Worm (Caenorhabditis elegans) whole organism, midembryonic: ENCODE data around the gene osta-2.

Experiments used
- T22C8.4 ChIP-seq: fragments of 200-800 bp; sonication (Bioruptor generic); IDR thresholded peaks from 2 replicates; pipeline ENCODE4 v1.3.6; 2022; ENCODE audit warnings: missing genetic modification characterization, missing compliant biosample characterization
- flt-1 ChIP-seq: fragments of 200-800 bp; sonication (Bioruptor generic); IDR thresholded peaks from 2 replicates; pipeline ENCODE4 v1.3.6; 2022; ENCODE audit warnings: missing genetic modification characterization, missing compliant biosample characterization
- klf-2 ChIP-seq: fragments of 200-800 bp; sonication (Bioruptor generic); conservative IDR thresholded peaks from 2 replicates; pipeline ENCODE4 v1.3.6; 2022; ENCODE audit warnings: missing genetic modification reagents, missing genetic modification characterization, missing compliant biosample characterization
- med-1 ChIP-seq: sonication (generic microtip); optimal IDR thresholded peaks from 2 replicates; lab custom pipeline; 2017; ENCODE audit warnings: missing genetic modification characterization, mild to moderate bottlenecking, missing compliant biosample characterization, antibody characterized with exemption, missing genetic modification reagents; ENCODE audit not compliant: insufficient read depth
- ref-1 ChIP-seq: fragments of 200-800 bp; sonication (Bioruptor generic); conservative IDR thresholded peaks from 2 replicates; pipeline ENCODE4 v1.3.6; 2022; ENCODE audit warnings: missing genetic modification reagents, missing genetic modification characterization, missing compliant biosample characterization
- tab-1 ChIP-seq: fragments of 200-800 bp; sonication (Bioruptor generic); IDR thresholded peaks from 2 replicates; pipeline ENCODE4 v1.3.6; 2022; ENCODE audit warnings: missing genetic modification characterization, missing compliant biosample characterization

DNA sequence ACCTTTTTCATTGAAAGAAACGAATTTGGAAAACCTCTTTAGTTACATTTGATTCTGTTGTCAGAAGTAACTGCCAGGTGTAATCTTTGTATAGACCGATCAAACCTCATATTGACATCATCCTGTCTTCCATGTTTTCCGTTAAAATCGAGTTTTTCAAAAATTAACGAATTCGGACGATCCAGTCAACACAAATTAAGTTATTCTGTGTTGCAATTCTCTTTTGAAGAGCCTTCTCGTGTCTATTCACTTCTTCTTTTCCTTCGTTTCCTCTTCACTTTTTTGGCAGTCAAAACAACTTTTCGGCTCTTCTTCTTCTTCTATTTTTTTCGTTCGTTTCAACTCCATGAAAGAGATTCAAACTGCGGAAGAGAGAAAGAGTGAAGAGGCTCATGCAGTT lies 663 bp downstream of the osta-2 start:
- TF ChIP-seq ref-1 (GFP tag; lab: Robert Waterston, UW) (no peak), T22C8.4 (no peak), flt-1 (no peak), tab-1 (GFP tag; lab: Robert Waterston, UW) (no peak), med-1 (GFP tag; lab: Kevin White, UChicago) (no peak), klf-2 (GFP tag; lab: Robert Waterston, UW) (no peak)
